Worm (Caenorhabditis elegans) whole organism, late embryonic: ENCODE data around the gene clec-143.

ENCODE experiments used
- dmd-4 ChIP-seq: sonication (generic microtip); optimal IDR thresholded peaks from 2 replicates; lab custom pipeline; 2016; ENCODE audit warnings: borderline replicate concordance, missing genetic modification characterization, missing compliant biosample characterization
- lin-11 ChIP-seq: fragments of 200-800 bp; sonication (Bioruptor generic); optimal IDR thresholded peaks from 2 replicates; lab custom pipeline; 2018; ENCODE audit warnings: mild to moderate bottlenecking, missing genetic modification characterization, missing compliant biosample characterization
- pha-4 ChIP-seq: fragments of 150-350 bp; optimal IDR thresholded peaks from 2 replicates; lab custom pipeline; 2018; ENCODE audit warnings: missing biosample characterization, missing genetic modification reagents, missing genetic modification characterization
- pqm-1 ChIP-seq: sonication (generic microtip); optimal IDR thresholded peaks from 2 replicates; lab custom pipeline; 2016; ENCODE audit warnings: missing genetic modification characterization, missing compliant biosample characterization
- sox-2 ChIP-seq: fragments of 200-800 bp; sonication (Bioruptor generic); IDR thresholded peaks from 2 replicates; pipeline ENCODE4 v1.3.6; 2022; ENCODE audit warnings: missing genetic modification reagents, missing genetic modification characterization, missing compliant biosample characterization
- tbx-2 ChIP-seq: sonication (generic microtip); optimal IDR thresholded peaks from 2 replicates; lab custom pipeline; 2016; ENCODE audit warnings: missing genetic modification characterization, missing compliant biosample characterization

ce11 chrII:10470159-10470558 is at the start of gene clec-143:
- TF ChIP-seq tbx-2 (tag; lab: Kevin White, UChicago) (no peak), pha-4 (tag; lab: Kevin White, UChicago) (no peak), pqm-1 (tag; lab: Kevin White, UChicago) (no peak), dmd-4 (tag; lab: Kevin White, UChicago) (no peak), lin-11 (tag; lab: Kevin White, UChicago) (no peak), sox-2 (GFP tag; lab: Robert Waterston, UW) (no peak)
